Worm (Caenorhabditis elegans) whole organism, mixed stage, embryonic: Measurements from ENCODE around the gene efn-2.

Experiments
- M03D4.4 ChIP-seq: sonication (generic microtip); optimal IDR thresholded peaks from 2 replicates; lab custom pipeline; 2017; ENCODE audit warnings: mild to moderate bottlenecking, missing genetic modification characterization, missing compliant biosample characterization
- nhr-237 ChIP-seq: fragments of 150-350 bp; optimal IDR thresholded peaks from 2 replicates; lab custom pipeline; 2014; ENCODE audit warnings: missing biosample characterization, missing genetic modification characterization

ce11 chrIV:10576050-10576449 is at the start of gene efn-2:
- TF ChIP-seq nhr-237 (no peak), M03D4.4 (tag; lab: Kevin White, UChicago) (no peak)
